Fruit fly (Drosophila melanogaster) whole organism, prepupa: ENCODE measurements around the gene CG13840.

Experiments
- CG16779 ChIP-seq: fragments of 200-800 bp; sonication (Bioruptor generic); optimal IDR thresholded peaks from 3 replicates; lab custom pipeline; 2017; ENCODE audit warnings: missing biosample characterization, mild to moderate bottlenecking, missing genetic modification characterization
- CG3032 ChIP-seq: fragments of 200-800 bp; optimal IDR thresholded peaks from 2 replicates; lab custom pipeline; 2019; ENCODE audit warnings: missing biosample characterization, mild to moderate bottlenecking, missing genetic modification characterization, moderate library complexity
- Hr4 ChIP-seq: fragments of 200-800 bp; sonication (Bioruptor generic); optimal IDR thresholded peaks from 3 replicates; lab custom pipeline; 2016; ENCODE audit warnings: missing biosample characterization, missing genetic modification characterization
- OdsH ChIP-seq: fragments of 200-800 bp; sonication (Bioruptor generic); optimal IDR thresholded peaks from 3 replicates; lab custom pipeline; 2016; ENCODE audit warnings: missing biosample characterization, missing genetic modification characterization
- acj6 ChIP-seq: fragments of 200-800 bp; sonication (Bioruptor generic); optimal IDR thresholded peaks from 3 replicates; lab custom pipeline; 2016; ENCODE audit warnings: missing biosample characterization, missing genetic modification characterization

- TF ChIP-seq CG16779 (tag; lab: Kevin White, UChicago), result no peak
- TF ChIP-seq acj6, result no peak
- TF ChIP-seq Hr4 (GFP tag; lab: Kevin White, UChicago), result no peak
- no peak for TF ChIP-seq CG3032
- no peak for TF ChIP-seq OdsH (GFP tag; lab: Kevin White, UChicago)
Observed at dm6 chr3R:22793953-22794352, 22.0 kb downstream of the CG13840 start.
